Worm (Caenorhabditis elegans) whole organism, L1 larva: Measurements from ENCODE around the gene cysl-3.
A peak's percentile ranks its signal among the peaks of the same experiment; 100 is the strongest.

Experiments
- C04F5.9 ChIP-seq: sonication (generic microtip); optimal IDR thresholded peaks from 2 replicates; lab custom pipeline; 2016; ENCODE audit warnings: missing genetic modification characterization, missing compliant biosample characterization
- C16A3.4 ChIP-seq: fragments of 150-350 bp; optimal IDR thresholded peaks from 2 replicates; lab custom pipeline; 2014; ENCODE audit warnings: missing biosample characterization, missing genetic modification characterization
- F16B12.6 ChIP-seq: fragments of 150-350 bp; optimal IDR thresholded peaks from 2 replicates; lab custom pipeline; 2014; ENCODE audit warnings: missing biosample characterization, missing genetic modification characterization
- Y116A8C.19 ChIP-seq: sonication (generic microtip); optimal IDR thresholded peaks from 2 replicates; lab custom pipeline; 2016; ENCODE audit warnings: missing compliant biosample characterization, missing genetic modification characterization, borderline replicate concordance
- alr-1 ChIP-seq: fragments of 200-800 bp; sonication (Bioruptor generic); optimal IDR thresholded peaks from 2 replicates; lab custom pipeline; 2018; ENCODE audit warnings: borderline replicate concordance, mild to moderate bottlenecking, missing genetic modification characterization, missing compliant biosample characterization
- ama-1 ChIP-seq: fragments of 150-350 bp; optimal IDR thresholded peaks from 2 replicates; lab custom pipeline; 2014
- ceh-88 ChIP-seq: fragments of 200-800 bp; sonication (Bioruptor generic); IDR thresholded peaks from 2 replicates; pipeline ENCODE4 v1.3.6; 2022; ENCODE audit warnings: missing genetic modification characterization, missing compliant biosample characterization
- ceh-90 ChIP-seq: sonication (generic microtip); optimal IDR thresholded peaks from 2 replicates; lab custom pipeline; 2016; ENCODE audit warnings: missing genetic modification characterization, missing compliant biosample characterization
- dsc-1 ChIP-seq: sonication (generic microtip); optimal IDR thresholded peaks from 2 replicates; lab custom pipeline; 2016; ENCODE audit warnings: mild to moderate bottlenecking, missing genetic modification characterization, missing compliant biosample characterization
- efl-1 ChIP-seq, 4 experiments: fragments of 150-350 bp; optimal IDR thresholded peaks in 3 of 4; peaks in 1 of 4; 1 replicate in 1 of 4; 2 replicates in 3 of 4; lab custom pipeline; 2014; ENCODE audit warnings: missing biosample characterization in 2 of 4, missing genetic modification characterization in 2 of 4, missing genetic modification reagents in 2 of 4
- egl-13 ChIP-seq: sonication (generic microtip); optimal IDR thresholded peaks from 2 replicates; lab custom pipeline; 2016; ENCODE audit warnings: missing genotype, missing genetic modification reagents, missing genetic modification characterization, missing compliant biosample characterization
- elt-2 ChIP-seq: sonication (generic microtip); optimal IDR thresholded peaks from 2 replicates; lab custom pipeline; 2016; ENCODE audit warnings: missing genetic modification characterization, mild to moderate bottlenecking, inconsistent platforms, missing compliant biosample characterization, missing genetic modification reagents
- elt-3 ChIP-seq, 6 experiments: fragments of 150-350 bp in 1 of 6; sonication (generic microtip); optimal IDR thresholded peaks; 2 replicates each; lab custom pipeline; 2017 to 2018; ENCODE audit warnings: missing biosample characterization in 6 of 6, missing genetic modification characterization in 6 of 6, inconsistent platforms in 1 of 6
- fkh-10 ChIP-seq: sonication (generic microtip); optimal IDR thresholded peaks from 2 replicates; lab custom pipeline; 2017; ENCODE audit warnings: missing biosample characterization, missing genetic modification reagents, missing genetic modification characterization
- fkh-4 ChIP-seq: sonication (generic microtip); optimal IDR thresholded peaks from 2 replicates; lab custom pipeline; 2016; ENCODE audit warnings: missing compliant biosample characterization, missing genetic modification characterization, borderline replicate concordance
- fkh-8 ChIP-seq: sonication (generic microtip); optimal IDR thresholded peaks from 2 replicates; lab custom pipeline; 2016; ENCODE audit warnings: mild to moderate bottlenecking, missing genetic modification characterization, missing compliant biosample characterization
- fos-1 ChIP-seq: fragments of 150-350 bp; optimal IDR thresholded peaks from 2 replicates; lab custom pipeline; 2014; ENCODE audit warnings: missing biosample characterization, missing genetic modification characterization
- grh-1 ChIP-seq: fragments of 200-800 bp; sonication (Bioruptor generic); IDR thresholded peaks from 2 replicates; pipeline ENCODE4 v1.3.6; 2022; ENCODE audit warnings: missing genetic modification reagents, missing genetic modification characterization, missing compliant biosample characterization
- hlh-4 ChIP-seq: sonication (generic microtip); optimal IDR thresholded peaks from 2 replicates; lab custom pipeline; 2016; ENCODE audit warnings: mild to moderate bottlenecking, missing genetic modification characterization, missing compliant biosample characterization
- hpl-2 ChIP-seq: fragments of 150-350 bp; optimal IDR thresholded peaks from 2 replicates; lab custom pipeline; 2014; ENCODE audit warnings: missing biosample characterization, missing genetic modification reagents, missing genetic modification characterization
- irx-1 ChIP-seq: sonication (generic microtip); optimal IDR thresholded peaks from 2 replicates; lab custom pipeline; 2016; ENCODE audit warnings: missing genetic modification characterization, missing compliant biosample characterization
- jun-1 ChIP-seq: fragments of 150-350 bp; optimal IDR thresholded peaks from 2 replicates; lab custom pipeline; 2014; ENCODE audit warnings: missing biosample characterization, missing genetic modification reagents, missing genetic modification characterization
- lin-14 ChIP-seq: fragments of 200-800 bp; sonication (Bioruptor generic); optimal IDR thresholded peaks from 2 replicates; lab custom pipeline; 2018; ENCODE audit warnings: mild to moderate bottlenecking, missing genetic modification characterization, moderate library complexity, missing compliant biosample characterization
- lin-15B ChIP-seq: fragments of 150-350 bp; sonication (generic microtip); optimal IDR thresholded peaks from 3 replicates; lab custom pipeline; 2014; ENCODE audit warnings: missing biosample characterization, missing genetic modification characterization
- lin-39 ChIP-seq: fragments of 150-350 bp; optimal IDR thresholded peaks from 2 replicates; lab custom pipeline; 2014; ENCODE audit warnings: missing biosample characterization, missing genetic modification reagents, missing genetic modification characterization
- lsy-2 ChIP-seq, 2 experiments: fragments of 150-350 bp; optimal IDR thresholded peaks; 2 replicates each; lab custom pipeline; 2014; ENCODE audit warnings: missing biosample characterization in 2 of 2, missing genetic modification characterization in 2 of 2
- mef-2 ChIP-seq: fragments of 150-350 bp; optimal IDR thresholded peaks from 2 replicates; lab custom pipeline; 2014; ENCODE audit warnings: missing biosample characterization, missing genetic modification characterization
- mep-1 ChIP-seq: fragments of 150-350 bp; optimal IDR thresholded peaks from 2 replicates; lab custom pipeline; 2014; ENCODE audit warnings: missing biosample characterization, missing genetic modification characterization
- nhr-12 ChIP-seq: sonication (generic microtip); optimal IDR thresholded peaks from 2 replicates; lab custom pipeline; 2017; ENCODE audit warnings: missing biosample characterization, missing genetic modification characterization
- nhr-19 ChIP-seq: fragments of 200-800 bp; sonication (Bioruptor generic); conservative IDR thresholded peaks from 2 replicates; pipeline ENCODE4 v1.3.6; 2022; ENCODE audit warnings: missing genetic modification characterization, missing compliant biosample characterization
- nhr-20 ChIP-seq: sonication (generic microtip); optimal IDR thresholded peaks from 2 replicates; lab custom pipeline; 2016; ENCODE audit warnings: mild to moderate bottlenecking, missing genetic modification characterization, missing compliant biosample characterization
- nhr-237 ChIP-seq: fragments of 150-350 bp; optimal IDR thresholded peaks from 2 replicates; lab custom pipeline; 2014; ENCODE audit warnings: missing biosample characterization, missing genetic modification characterization
- nhr-71 ChIP-seq: sonication (generic microtip); optimal IDR thresholded peaks from 2 replicates; lab custom pipeline; 2016; ENCODE audit warnings: mild to moderate bottlenecking, missing genetic modification characterization, moderate library complexity, missing compliant biosample characterization
- nhr-76 ChIP-seq: sonication (generic microtip); optimal IDR thresholded peaks from 2 replicates; lab custom pipeline; 2017; ENCODE audit warnings: missing biosample characterization, missing genetic modification characterization
- nhr-77 ChIP-seq: fragments of 150-350 bp; optimal IDR thresholded peaks from 2 replicates; lab custom pipeline; 2014; ENCODE audit warnings: missing biosample characterization, missing genetic modification characterization
- nhr-85 ChIP-seq: sonication (generic microtip); peaks from one replicate; lab custom pipeline; 2016; ENCODE audit warnings: missing genetic modification characterization, inconsistent platforms, missing compliant biosample characterization
- pax-3 ChIP-seq: fragments of 200-800 bp; sonication (Bioruptor generic); optimal IDR thresholded peaks from 2 replicates; lab custom pipeline; 2018; ENCODE audit warnings: mild to moderate bottlenecking, missing genetic modification characterization, moderate library complexity, missing compliant biosample characterization
- sptf-1 ChIP-seq: fragments of 150-350 bp; optimal IDR thresholded peaks from 2 replicates; lab custom pipeline; 2014; ENCODE audit warnings: missing biosample characterization, missing genetic modification characterization
- tbx-2 ChIP-seq: sonication (generic microtip); optimal IDR thresholded peaks from 2 replicates; lab custom pipeline; 2016; ENCODE audit warnings: missing genetic modification characterization, missing compliant biosample characterization
- tlp-1 ChIP-seq: fragments of 150-350 bp; optimal IDR thresholded peaks from 2 replicates; lab custom pipeline; 2014; ENCODE audit warnings: missing biosample characterization, missing genetic modification characterization
- unc-130 ChIP-seq: fragments of 150-350 bp; optimal IDR thresholded peaks from 2 replicates; lab custom pipeline; 2017; ENCODE audit warnings: missing biosample characterization, missing genetic modification characterization, inconsistent platforms
- unc-30 ChIP-seq: sonication (generic microtip); optimal IDR thresholded peaks from 2 replicates; lab custom pipeline; 2017; ENCODE audit warnings: missing biosample characterization, missing genetic modification characterization
- unc-62 ChIP-seq: fragments of 150-350 bp; optimal IDR thresholded peaks from 2 replicates; lab custom pipeline; 2014; ENCODE audit warnings: missing biosample characterization, missing genetic modification reagents, missing genetic modification characterization
- unc-86 ChIP-seq: sonication (generic microtip); optimal IDR thresholded peaks from 2 replicates; lab custom pipeline; 2016; ENCODE audit warnings: missing genetic modification characterization, missing compliant biosample characterization
- vab-15 ChIP-seq: sonication (generic microtip); optimal IDR thresholded peaks from 2 replicates; lab custom pipeline; 2017; ENCODE audit warnings: missing genotype, mild to moderate bottlenecking, missing genetic modification characterization, missing compliant biosample characterization
- xbp-1 ChIP-seq: sonication (generic microtip); optimal IDR thresholded peaks from 2 replicates; lab custom pipeline; 2016; ENCODE audit warnings: missing genetic modification characterization, missing compliant biosample characterization
- zag-1 ChIP-seq: fragments of 150-350 bp; optimal IDR thresholded peaks from 2 replicates; lab custom pipeline; 2014; ENCODE audit warnings: missing biosample characterization, missing genetic modification characterization

cysl-3 gene

DNA sequence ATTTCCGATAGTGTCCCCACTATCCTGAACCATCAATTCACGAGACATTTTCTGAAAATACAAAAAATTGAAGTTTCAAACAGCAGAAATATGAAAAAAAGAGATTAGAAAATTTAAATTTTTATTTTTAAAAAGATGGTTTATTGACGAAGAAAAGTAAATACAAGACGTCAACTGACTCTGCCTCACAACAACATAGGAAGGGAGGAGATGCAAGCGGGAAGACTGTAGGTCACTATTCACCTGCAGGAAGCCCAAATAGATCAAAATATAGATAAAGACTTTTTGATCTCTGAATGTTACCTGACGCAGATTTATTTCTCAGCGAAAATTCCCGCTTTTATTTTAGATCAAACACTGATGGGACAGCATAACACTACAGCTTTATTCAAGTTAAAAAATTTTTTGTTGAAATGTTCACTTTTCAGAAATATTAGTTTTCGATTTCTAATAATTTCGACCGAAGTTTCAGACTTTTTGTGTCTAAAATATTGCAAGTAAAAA, at the start of gene cysl-3:
Gene cysl-3 (minus strand): TSS at position 51 of the 504 bp plus-strand sequence.
- no peak for TF ChIP-seq tbx-2 (tag; lab: Kevin White, UChicago)
- TF ChIP-seq F16B12.6 (tag; lab: Kevin White, UChicago) = no peak
- TF ChIP-seq nhr-19 (GFP tag; lab: Robert Waterston, UW) = no peak
- no peak for TF ChIP-seq ceh-90
- no peak for TF ChIP-seq nhr-71
- no peak for TF ChIP-seq elt-3 (tag; optimal IDR thresholded peaks at IDR 0.05; lab: Kevin White, UChicago)
- TF ChIP-seq lin-15B (tag; lab: Kevin White, UChicago) = no peak
- TF ChIP-seq vab-15 (tag; lab: Kevin White, UChicago) = no peak
- TF ChIP-seq unc-86 (tag; lab: Kevin White, UChicago) = no peak
- TF ChIP-seq C04F5.9 (tag; lab: Kevin White, UChicago) = no peak
- TF ChIP-seq hpl-2 = no peak
- TF ChIP-seq hlh-4 (tag; lab: Kevin White, UChicago) = no peak
- TF ChIP-seq Y116A8C.19 (tag; lab: Kevin White, UChicago) = no peak
- no peak for TF ChIP-seq lin-39 (tag; lab: Kevin White, UChicago)
- TF ChIP-seq nhr-20 (tag; lab: Kevin White, UChicago) = no peak
- TF ChIP-seq elt-2 (tag; lab: Kevin White, UChicago) = no peak
- no peak for TF ChIP-seq tlp-1 (tag; lab: Kevin White, UChicago)
- no peak for TF ChIP-seq efl-1 (optimal IDR thresholded peaks at IDR 0.05; lab: Kevin White, UChicago)
- TF ChIP-seq efl-1 (GFP tag; optimal IDR thresholded peaks at IDR 0.05 in 1 of 2; lab: Kevin White, UChicago) = no peak
- no peak for TF ChIP-seq C16A3.4 (tag; lab: Kevin White, UChicago)
- TF ChIP-seq lin-14 (GFP tag; lab: Kevin White, UChicago) = no peak

DNA sequence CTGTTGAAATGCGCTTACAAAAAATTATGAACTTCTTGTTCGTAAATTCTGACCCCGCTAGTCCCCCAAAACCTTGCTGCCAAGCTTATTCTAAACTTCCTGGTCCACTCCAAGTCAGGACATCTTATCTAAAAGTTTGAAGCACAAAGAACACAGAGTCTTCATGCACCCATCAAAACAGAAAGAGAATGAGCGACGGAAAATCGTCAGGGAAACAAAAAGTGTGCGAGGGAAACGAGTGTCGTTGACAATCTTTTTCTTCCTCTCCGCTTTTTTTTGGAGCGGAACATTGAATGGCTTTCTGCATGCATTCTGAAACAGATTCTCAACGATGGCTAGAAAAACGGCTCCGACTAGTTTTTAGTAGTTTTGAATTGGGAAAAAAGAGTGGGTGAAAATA, 49.3 kb upstream of the cysl-3 start:
- TF ChIP-seq irx-1 (tag; lab: Kevin White, UChicago) = no peak
- no peak for TF ChIP-seq efl-1 (optimal IDR thresholded peaks at IDR 0.05; lab: Kevin White, UChicago)
- TF ChIP-seq efl-1 (GFP tag; optimal IDR thresholded peaks at IDR 0.05 in 1 of 2; lab: Kevin White, UChicago) = no peak
- no peak for TF ChIP-seq nhr-76 (tag; lab: Kevin White, UChicago)
- no peak for TF ChIP-seq lin-39 (tag; lab: Kevin White, UChicago)
- no peak for TF ChIP-seq lin-14 (GFP tag; lab: Kevin White, UChicago)
- TF ChIP-seq nhr-71 = no peak
- no peak for TF ChIP-seq elt-3 (tag; optimal IDR thresholded peaks at IDR 0.05; lab: Kevin White, UChicago)
- no peak for TF ChIP-seq nhr-85 (tag; lab: Kevin White, UChicago)
- TF ChIP-seq mep-1 (tag; lab: Kevin White, UChicago) = no peak
- TF ChIP-seq xbp-1 (tag; lab: Kevin White, UChicago) = no peak
- TF ChIP-seq unc-62 (GFP tag; lab: Kevin White, UChicago) = no peak
- no peak for TF ChIP-seq unc-130 (tag; lab: Kevin White, UChicago)
- no peak for TF ChIP-seq fkh-10
- no peak for TF ChIP-seq lsy-2 (tag; optimal IDR thresholded peaks at IDR 0.05; lab: Kevin White, UChicago)

DNA sequence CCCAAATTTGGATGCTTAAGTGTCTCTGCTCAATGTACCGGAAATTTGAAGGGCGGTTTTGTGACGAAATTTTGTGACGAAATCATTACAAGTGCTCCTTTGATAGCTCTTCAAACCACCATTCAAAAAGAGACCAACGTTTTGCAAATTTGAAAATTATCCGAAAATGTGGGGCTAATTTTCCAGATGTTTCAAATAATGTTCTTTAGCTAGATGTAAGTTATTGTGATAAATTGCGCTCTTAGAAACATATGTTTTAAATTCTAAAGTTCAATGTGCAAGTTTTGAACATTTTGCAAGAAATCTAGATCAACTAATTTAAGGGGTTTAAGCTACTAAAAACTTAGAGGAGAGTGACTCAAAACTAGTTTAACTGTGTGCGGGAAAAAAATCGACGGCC, 44.9 kb upstream of the cysl-3 start:
- TF ChIP-seq fkh-4 (tag; lab: Kevin White, UChicago) (peak; percentile 88), nhr-85 (tag; lab: Kevin White, UChicago) (peak; percentile 15), dsc-1 (tag; lab: Kevin White, UChicago) (peak; percentile 91), zag-1 (tag; lab: Kevin White, UChicago) (no peak)

DNA sequence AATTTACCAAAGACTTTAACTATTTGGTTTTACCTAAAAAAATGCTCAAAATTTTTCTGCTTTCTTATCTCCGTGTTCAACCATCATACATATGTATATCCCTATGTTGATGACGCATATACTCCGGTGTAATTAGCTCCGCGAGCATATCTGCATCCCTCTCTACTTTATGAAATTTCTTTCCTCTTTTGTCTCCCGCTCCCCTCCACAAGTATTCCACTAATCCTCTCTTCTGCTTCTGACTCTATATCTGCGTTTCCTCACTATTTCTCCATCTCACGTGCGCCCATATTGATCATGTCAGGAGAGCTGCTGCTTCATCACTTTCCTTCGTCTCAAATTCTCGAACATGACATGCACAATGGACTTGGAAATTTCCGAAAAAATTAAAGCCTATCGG, 39.0 kb upstream of the cysl-3 start, which contains the start of gene H10D18.1:
Gene H10D18.1 (plus strand): TSS at position 277 of the 400 bp plus-strand sequence.
- TF ChIP-seq C16A3.4 (tag; lab: Kevin White, UChicago) (no peak), nhr-77 (tag; lab: Kevin White, UChicago) (no peak), ceh-90 (no peak), jun-1 (no peak), ama-1 (lab: Kevin White, UChicago) (no peak), ceh-88 (GFP tag; lab: Robert Waterston, UW) (no peak), pax-3 (tag; lab: Kevin White, UChicago) (peak; percentile 43), lin-15B (tag; lab: Kevin White, UChicago) (no peak), grh-1 (GFP tag; lab: Robert Waterston, UW) (no peak), mep-1 (tag; lab: Kevin White, UChicago) (peak; percentile 6), fkh-8 (peak; percentile 83), nhr-237 (tag; lab: Kevin White, UChicago) (no peak), egl-13 (tag; lab: Kevin White, UChicago) (peak; percentile 43), sptf-1 (tag; lab: Kevin White, UChicago) (no peak), nhr-12 (no peak), alr-1 (tag; lab: Kevin White, UChicago) (no peak), hpl-2 (no peak), F16B12.6 (tag; lab: Kevin White, UChicago) (no peak), mef-2 (tag; lab: Kevin White, UChicago) (no peak), fos-1 (tag; lab: Kevin White, UChicago) (peak; percentile 5), unc-30 (tag; lab: Kevin White, UChicago) (no peak), tlp-1 (tag; lab: Kevin White, UChicago) (no peak)
